Fruit fly (Drosophila melanogaster) whole organism, embryonic: ENCODE results near the gene CG5068.
A peak's percentile ranks its signal among the peaks of the same experiment; 100 is the strongest.

ENCODE experiments used
- Atf6 ChIP-seq: fragments of 200-800 bp; sonication (Bioruptor generic); IDR thresholded peaks from 2 replicates; pipeline ENCODE4 v1.3.6; 2022; ENCODE audit warnings: missing biosample characterization, missing genetic modification characterization
- Awh ChIP-seq: fragments of 200-800 bp; sonication (Bioruptor generic); IDR thresholded peaks from 2 replicates; pipeline ENCODE4, ENCODE4 v1.3.6; 2022; ENCODE audit warnings: missing biosample characterization, missing genetic modification characterization
- C15 ChIP-seq: fragments of 200-800 bp; sonication (Bioruptor generic); IDR thresholded peaks from 3 replicates; pipeline ENCODE4 v1.3.6; 2022; ENCODE audit warnings: missing biosample characterization, missing genetic modification characterization
- CG10462 ChIP-seq: fragments of 200-800 bp; sonication (Bioruptor generic); optimal IDR thresholded peaks from 2 replicates; lab custom pipeline; 2016; ENCODE audit warnings: missing biosample characterization, missing genetic modification characterization
- CG10565 ChIP-seq: fragments of 200-800 bp; sonication (Bioruptor generic); optimal IDR thresholded peaks from 3 replicates; lab custom pipeline; 2016; ENCODE audit warnings: missing biosample characterization, mild to moderate bottlenecking, missing genetic modification characterization
- CG11398 ChIP-seq: fragments of 200-800 bp; sonication (Bioruptor generic); optimal IDR thresholded peaks from 2 replicates; lab custom pipeline; 2016; ENCODE audit warnings: missing biosample characterization, missing genetic modification characterization
- CG11456 ChIP-seq: fragments of 200-800 bp; sonication (Bioruptor generic); IDR thresholded peaks from 3 replicates; pipeline ENCODE4 v1.3.6; 2022; ENCODE audit warnings: missing biosample characterization, missing genetic modification characterization
- CG11560 ChIP-seq: fragments of 200-800 bp; sonication (Bioruptor generic); IDR thresholded peaks from 3 replicates; pipeline ENCODE4 v1.3.6; 2022; ENCODE audit warnings: missing biosample characterization, missing genetic modification characterization
- CG11696 ChIP-seq: fragments of 200-800 bp; sonication (Bioruptor generic); IDR thresholded peaks from 2 replicates; pipeline ENCODE4 v1.3.6; 2022; ENCODE audit warnings: missing biosample characterization, missing genetic modification characterization
- CG12391 ChIP-seq: fragments of 200-800 bp; sonication (Bioruptor generic); optimal IDR thresholded peaks from 3 replicates; lab custom pipeline; 2018; ENCODE audit warnings: missing biosample characterization, mild to moderate bottlenecking, missing genetic modification characterization, moderate library complexity
- CG12659 ChIP-seq: fragments of 200-800 bp; sonication (Bioruptor generic); optimal IDR thresholded peaks from 3 replicates; lab custom pipeline; 2017; ENCODE audit warnings: mild to moderate bottlenecking, missing biosample characterization, missing genetic modification reagents, missing genetic modification characterization
- CG12942 ChIP-seq: fragments of 200-800 bp; sonication (Bioruptor generic); optimal IDR thresholded peaks from 3 replicates; lab custom pipeline; 2016; ENCODE audit warnings: missing biosample characterization, missing genetic modification characterization
- CG13296 ChIP-seq: fragments of 200-800 bp; sonication (Bioruptor generic); optimal IDR thresholded peaks from 3 replicates; lab custom pipeline; 2018; ENCODE audit warnings: missing biosample characterization, mild to moderate bottlenecking, missing genetic modification characterization
- CG13775 ChIP-seq: fragments of 200-800 bp; sonication (Bioruptor generic); optimal IDR thresholded peaks from 3 replicates; lab custom pipeline; 2017; ENCODE audit warnings: missing biosample characterization, mild to moderate bottlenecking, missing genetic modification characterization
- CG15073 ChIP-seq: fragments of 200-800 bp; sonication (Bioruptor generic); optimal IDR thresholded peaks from 2 replicates; lab custom pipeline; 2016; ENCODE audit warnings: missing biosample characterization, missing genetic modification characterization
- CG1832 ChIP-seq: fragments of 200-800 bp; sonication (Bioruptor generic); optimal IDR thresholded peaks from 2 replicates; lab custom pipeline; 2017; ENCODE audit warnings: missing biosample characterization, mild to moderate bottlenecking, missing genetic modification characterization, inconsistent platforms
- CG2199 ChIP-seq: fragments of 200-800 bp; sonication (Bioruptor generic); IDR thresholded peaks from 3 replicates; pipeline ENCODE4 v1.3.6; 2022; ENCODE audit warnings: missing biosample characterization, missing genetic modification characterization
- CG2875 ChIP-seq: fragments of 200-800 bp; sonication (Bioruptor generic); optimal IDR thresholded peaks from 2 replicates; lab custom pipeline; 2017; ENCODE audit warnings: missing biosample characterization, mild to moderate bottlenecking, missing genetic modification characterization, missing genetic modification reagents
- CG3065 ChIP-seq: fragments of 200-800 bp; sonication (Bioruptor generic); optimal IDR thresholded peaks from 2 replicates; lab custom pipeline; 2016; ENCODE audit warnings: missing biosample characterization, missing genetic modification characterization
- CG34376 ChIP-seq: fragments of 200-800 bp; sonication (Bioruptor generic); optimal IDR thresholded peaks from 2 replicates; lab custom pipeline; 2018; ENCODE audit warnings: missing biosample characterization, mild to moderate bottlenecking, missing genetic modification characterization
- CG43689 ChIP-seq: fragments of 200-800 bp; sonication (Bioruptor generic); IDR thresholded peaks from 2 replicates; pipeline ENCODE4 v1.3.6; 2022; ENCODE audit warnings: missing biosample characterization, missing genetic modification characterization
- CG6654 ChIP-seq: fragments of 200-800 bp; sonication (Bioruptor generic); optimal IDR thresholded peaks from 2 replicates; lab custom pipeline; 2017; ENCODE audit warnings: missing biosample characterization, mild to moderate bottlenecking, missing genetic modification characterization
- CG7372 ChIP-seq: fragments of 200-800 bp; sonication (Bioruptor generic); IDR thresholded peaks from 2 replicates; pipeline ENCODE4 v1.3.6; 2022; ENCODE audit warnings: missing biosample characterization, missing genetic modification characterization
- CG7928 ChIP-seq: fragments of 200-800 bp; sonication (Bioruptor generic); optimal IDR thresholded peaks from 2 replicates; lab custom pipeline; 2017; ENCODE audit warnings: missing biosample characterization, mild to moderate bottlenecking, missing genetic modification characterization
- Doc2 ChIP-seq: fragments of 200-800 bp; sonication (Bioruptor generic); IDR thresholded peaks from 2 replicates; pipeline ENCODE4 v1.3.6; 2022; ENCODE audit warnings: missing biosample characterization, missing genetic modification characterization
- Hr39 ChIP-seq: fragments of >200 bp; optimal IDR thresholded peaks from 2 replicates; lab custom pipeline; 2017
- Hr78 ChIP-seq, 2 experiments: fragments of 200-800 bp in 1 of 2; fragments of >200 bp in 1 of 2; sonication (Bioruptor generic) in 1 of 2; optimal IDR thresholded peaks; 2 replicates each; lab custom pipeline; 2017 to 2019; ENCODE audit warnings: missing biosample characterization in 2 of 2, missing genetic modification characterization in 2 of 2, mild to moderate bottlenecking in 1 of 2, moderate library complexity in 1 of 2
- Max ChIP-seq: fragments of 200-800 bp; sonication (Bioruptor generic); optimal IDR thresholded peaks from 2 replicates; lab custom pipeline; 2016; ENCODE audit warnings: missing biosample characterization, mild to moderate bottlenecking, missing genetic modification characterization
- Meics ChIP-seq: fragments of 200-800 bp; sonication (Bioruptor generic); optimal IDR thresholded peaks from 2 replicates; lab custom pipeline; 2017; ENCODE audit warnings: missing biosample characterization, mild to moderate bottlenecking, missing genetic modification characterization
- Opbp ChIP-seq: fragments of 200-800 bp; sonication (Bioruptor generic); IDR thresholded peaks from 3 replicates; pipeline ENCODE4 v1.3.6; 2022; ENCODE audit warnings: missing biosample characterization, missing genetic modification characterization; ENCODE audit not compliant: partially characterized antibody
- Optix ChIP-seq: fragments of 200-800 bp; sonication (Bioruptor generic); IDR thresholded peaks from 3 replicates; pipeline ENCODE4 v1.3.6; 2022; ENCODE audit warnings: missing biosample characterization, missing genetic modification characterization
- Scr ChIP-seq: fragments of 200-800 bp; sonication (Bioruptor generic); IDR thresholded peaks from 2 replicates; pipeline ENCODE4 v1.3.6; 2022; ENCODE audit warnings: missing biosample characterization, missing genetic modification characterization; ENCODE audit not compliant: partially characterized antibody
- Spps ChIP-seq: fragments of 200-800 bp; sonication (Bioruptor generic); optimal IDR thresholded peaks from 2 replicates; lab custom pipeline; 2018; ENCODE audit warnings: missing biosample characterization, mild to moderate bottlenecking, missing genetic modification characterization
- Taf1 ChIP-seq: fragments of 200-800 bp; sonication (Bioruptor generic); IDR thresholded peaks from 2 replicates; pipeline ENCODE4 v1.3.6; 2022; ENCODE audit warnings: missing biosample characterization, missing genetic modification characterization
- Xrp1 ChIP-seq: fragments of 200-800 bp; sonication (Bioruptor generic); IDR thresholded peaks from 2 replicates; pipeline ENCODE4 v1.3.6; 2022; ENCODE audit warnings: missing biosample characterization, missing genetic modification characterization
- bowl ChIP-seq: fragments of 200-800 bp; sonication (Bioruptor generic); IDR thresholded peaks from 2 replicates; pipeline ENCODE4 v1.3.6; 2022; ENCODE audit warnings: missing biosample characterization, missing genetic modification characterization
- chm ChIP-seq: fragments of 200-800 bp; sonication (Bioruptor generic); IDR thresholded peaks from 2 replicates; pipeline ENCODE4 v1.3.6; 2022; ENCODE audit warnings: missing biosample characterization, missing genetic modification characterization
- exex ChIP-seq: fragments of 200-800 bp; sonication (Bioruptor generic); optimal IDR thresholded peaks from 4 replicates; lab custom pipeline; 2018; ENCODE audit warnings: missing biosample characterization, mild to moderate bottlenecking, missing genetic modification characterization, moderate library complexity
- eyg ChIP-seq: fragments of 200-800 bp; sonication (Bioruptor generic); optimal IDR thresholded peaks from 3 replicates; lab custom pipeline; 2016; ENCODE audit warnings: missing biosample characterization, missing genetic modification characterization
- grau ChIP-seq: fragments of 200-800 bp; optimal IDR thresholded peaks from 3 replicates; lab custom pipeline; 2019; ENCODE audit warnings: missing biosample characterization, mild to moderate bottlenecking, missing genetic modification characterization, moderate library complexity
- gt ChIP-seq: fragments of 200-800 bp; sonication (Bioruptor generic); IDR thresholded peaks from 2 replicates; pipeline ENCODE4 v1.3.6; 2022; ENCODE audit warnings: missing biosample characterization, missing genetic modification characterization
- lbe ChIP-seq: fragments of 200-800 bp; sonication (Bioruptor generic); optimal IDR thresholded peaks from 2 replicates; lab custom pipeline; 2016; ENCODE audit warnings: missing biosample characterization, mild to moderate bottlenecking, missing genetic modification characterization
- psq ChIP-seq: fragments of 200-800 bp; sonication (Bioruptor generic); optimal IDR thresholded peaks from 2 replicates; lab custom pipeline; 2017; ENCODE audit warnings: missing biosample characterization, missing genetic modification characterization
- ranshi ChIP-seq: fragments of 200-800 bp; sonication (Bioruptor generic); IDR thresholded peaks from 2 replicates; pipeline ENCODE4 v1.3.6; 2022; ENCODE audit warnings: missing biosample characterization, missing genetic modification characterization
- sd ChIP-seq: fragments of 200-800 bp; sonication (Bioruptor generic); optimal IDR thresholded peaks from 3 replicates; lab custom pipeline; 2018; ENCODE audit warnings: missing biosample characterization, mild to moderate bottlenecking, missing genetic modification characterization, moderate library complexity
- sim ChIP-seq: fragments of 200-800 bp; sonication (Bioruptor generic); IDR thresholded peaks from 2 replicates; pipeline ENCODE4 v1.3.6; 2022; ENCODE audit warnings: missing biosample characterization, missing genetic modification characterization
- sr ChIP-seq: fragments of 200-800 bp; sonication (Bioruptor generic); IDR thresholded peaks from 3 replicates; pipeline ENCODE4 v1.3.6; 2022; ENCODE audit warnings: missing biosample characterization, missing genetic modification characterization
- trem ChIP-seq: fragments of 200-800 bp; optimal IDR thresholded peaks from 3 replicates; lab custom pipeline; 2019; ENCODE audit warnings: missing biosample characterization, mild to moderate bottlenecking, missing genetic modification characterization, moderate library complexity
- unc-4 ChIP-seq: fragments of 200-800 bp; sonication (Bioruptor generic); IDR thresholded peaks from 2 replicates; pipeline ENCODE4 v1.3.6; 2022; ENCODE audit warnings: missing biosample characterization, missing genetic modification characterization; ENCODE audit not compliant: partially characterized antibody
- usp ChIP-seq: fragments of >200 bp; optimal IDR thresholded peaks from 2 replicates; lab custom pipeline; 2017; ENCODE audit warnings: missing biosample characterization, missing genetic modification characterization
- vfl ChIP-seq: fragments of 200-800 bp; sonication (Bioruptor generic); optimal IDR thresholded peaks from 2 replicates; lab custom pipeline; 2016; ENCODE audit warnings: missing biosample characterization, missing genetic modification characterization
- zen2 ChIP-seq: fragments of 200-800 bp; sonication (Bioruptor generic); IDR thresholded peaks from 3 replicates; pipeline ENCODE4 v1.3.6; 2022; ENCODE audit warnings: missing biosample characterization, missing genetic modification characterization; ENCODE audit not compliant: partially characterized antibody
- zfh1 ChIP-seq: fragments of 200-800 bp; sonication (Bioruptor generic); IDR thresholded peaks from 3 replicates; pipeline ENCODE4 v1.3.6; 2022; ENCODE audit warnings: missing biosample characterization, missing genetic modification characterization

CG5068 gene

dm6 chr3L:8956669-8957068 lies 29.8 kb upstream of the CG5068 start, which contains the start of gene mRpL12 (continued):
- TF ChIP-seq CG3065 (GFP tag; lab: Kevin White, UChicago) (no peak), CG2875 (no peak), gt (no peak), unc-4 (GFP tag; lab: Robert Waterston, UW) (0 out of 2 replicates have a peak, but pooled peaks have one; percentile 20), sr (GFP tag; lab: Robert Waterston, UW) (no peak), zen2 (GFP tag; lab: Robert Waterston, UW) (peak; percentile 55; the same call in 1 of the 3 replicates), CG13296 (GFP tag; lab: Kevin White, UChicago) (no peak), Hr39 (no peak), Xrp1 (GFP tag; lab: Robert Waterston, UW) (no peak), CG2199 (GFP tag; lab: Robert Waterston, UW) (no peak), psq (no peak), CG13775 (no peak), CG7928 (GFP tag; lab: Kevin White, UChicago) (peak; percentile 92), C15 (GFP tag; lab: Robert Waterston, UW) (no peak), Max (no peak), Meics (GFP tag; lab: Kevin White, UChicago) (no peak), eyg (GFP tag; lab: Kevin White, UChicago) (no peak), CG11398 (GFP tag; lab: Kevin White, UChicago) (no peak), CG1832 (GFP tag; lab: Kevin White, UChicago) (no peak), vfl (no peak), Scr (GFP tag; lab: Robert Waterston, UW) (peak; percentile 31; the same call in 1 of the 2 replicates), grau (tag; lab: Kevin White, UChicago) (no peak), bowl (GFP tag; lab: Robert Waterston, UW) (no peak), CG12942 (GFP tag; lab: Kevin White, UChicago) (no peak), exex (tag; lab: Kevin White, UChicago) (no peak), Opbp (peak; percentile 22; the same call in 1 of the 3 replicates), CG12659 (GFP tag; lab: Kevin White, UChicago) (peak; percentile 7), lbe (GFP tag; lab: Kevin White, UChicago) (no peak), Doc2 (no peak), CG6654 (no peak), Spps (tag; lab: Kevin White, UChicago) (no peak), zfh1 (no peak), sd (tag; lab: Kevin White, UChicago) (no peak), CG11560 (tag; lab: Robert Waterston, UW) (no peak), CG12391 (tag; lab: Kevin White, UChicago) (peak; percentile 1), Awh (GFP tag; lab: Robert Waterston, UW) (no peak), CG11696 (GFP tag; lab: Robert Waterston, UW) (no peak), trem (tag; lab: Kevin White, UChicago) (peak; percentile 83), usp (GFP tag; lab: Kevin White, UChicago) (no peak), CG34376 (GFP tag; lab: Kevin White, UChicago) (no peak), Optix (GFP tag; lab: Robert Waterston, UW) (no peak), CG11456 (no peak), chm (no peak), CG7372 (GFP tag; lab: Robert Waterston, UW) (no peak), CG43689 (GFP tag; lab: Robert Waterston, UW) (no peak), ranshi (GFP tag; lab: Robert Waterston, UW) (no peak), Taf1 (no peak; the same call in 1 of the 2 replicates), CG10565 (no peak), CG10462 (GFP tag; lab: Kevin White, UChicago) (no peak), sim (GFP tag; lab: Robert Waterston, UW) (no peak), Hr78 (GFP tag; optimal IDR thresholded peaks at IDR 0.05; lab: Kevin White, UChicago) (no peak), CG15073 (GFP tag; lab: Kevin White, UChicago) (no peak), Atf6 (GFP tag; lab: Robert Waterston, UW) (no peak)
